Worm (Caenorhabditis elegans) whole organism, young adult: ENCODE data around the gene T22D1.3.

ENCODE experiments used
- ekl-4 ChIP-seq: fragments of 200-800 bp; sonication (Bioruptor generic); IDR thresholded peaks from 2 replicates; pipeline ENCODE4 v1.3.6; 2022; ENCODE audit warnings: missing genetic modification reagents, missing genetic modification characterization, missing compliant biosample characterization
- ets-4 ChIP-seq: fragments of 200-800 bp; sonication (Bioruptor generic); optimal IDR thresholded peaks from 2 replicates; lab custom pipeline; 2018; ENCODE audit warnings: mild to moderate bottlenecking, missing genetic modification characterization, missing compliant biosample characterization
- lin-40 ChIP-seq: sonication (generic microtip); optimal IDR thresholded peaks from 2 replicates; lab custom pipeline; 2016; ENCODE audit warnings: missing genetic modification characterization, mild to moderate bottlenecking, missing compliant biosample characterization, missing genotype, missing genetic modification reagents
- nfya-2 ChIP-seq: fragments of 200-800 bp; sonication (Bioruptor generic); IDR thresholded peaks from 2 replicates; pipeline ENCODE4 v1.3.6; 2022; ENCODE audit warnings: missing genetic modification reagents, missing genetic modification characterization, missing compliant biosample characterization
- snpc-4 ChIP-seq, 5 experiments: fragments of 150-350 bp in 1 of 5; sonication (generic microtip) in 4 of 5; optimal IDR thresholded peaks; 2 replicates each; lab custom pipeline; 2014 to 2018; ENCODE audit warnings: missing genetic modification characterization in 5 of 5, missing biosample characterization in 3 of 5, antibody characterized with exemption in 2 of 5, mild to moderate bottlenecking in 2 of 5, missing compliant biosample characterization in 2 of 5, missing genotype in 2 of 5, moderate library complexity in 2 of 5, missing genetic modification reagents in 1 of 5
- unc-130 ChIP-seq: sonication (generic microtip); optimal IDR thresholded peaks from 2 replicates; lab custom pipeline; 2016; ENCODE audit warnings: missing genetic modification reagents, missing genetic modification characterization, missing compliant biosample characterization

DNA sequence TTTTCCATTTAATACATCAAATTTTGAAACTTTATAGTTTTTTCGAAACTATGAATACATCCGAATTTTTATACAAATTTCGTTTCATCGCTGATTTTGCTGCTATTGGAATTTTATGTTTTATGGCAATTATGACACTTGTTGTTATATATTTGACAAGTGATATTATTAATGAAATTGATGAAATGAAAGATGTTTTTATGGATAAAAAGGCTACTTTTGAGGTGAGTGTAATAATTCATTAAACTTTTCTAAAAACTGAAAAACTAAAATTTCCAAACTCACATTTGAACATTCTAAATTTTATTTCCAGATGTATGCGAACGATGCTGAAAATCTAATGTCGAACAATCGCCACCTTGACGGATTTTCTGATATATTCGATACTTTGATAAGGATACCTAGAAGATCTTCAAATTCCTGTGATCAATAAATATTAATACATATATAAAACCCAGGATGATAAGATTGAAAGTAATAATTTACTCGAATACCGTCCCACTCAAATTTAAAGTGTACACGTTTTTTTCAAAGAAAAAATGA, 7.3 kb upstream of the T22D1.3 start, which contains the start of the genes T22D1.17 and T22D1.8:
- peak; percentile 14 for TF ChIP-seq unc-130 (GFP tag; lab: Kevin White, UChicago)
- TF ChIP-seq ekl-4 (GFP tag; lab: Robert Waterston, UW) = peak; percentile 85
- no peak for TF ChIP-seq ets-4
- TF ChIP-seq snpc-4 (GFP tag; optimal IDR thresholded peaks at IDR 0.05; lab: Kevin White, UChicago) = no peak
- peak in 1 of 4 experiments; percentile 60 for TF ChIP-seq snpc-4 (tag; optimal IDR thresholded peaks at IDR 0.05; lab: Kevin White, UChicago)
- TF ChIP-seq nfya-2 (GFP tag; lab: Robert Waterston, UW) = no peak
- no peak for TF ChIP-seq lin-40 (tag; lab: Kevin White, UChicago)
